Worm (Caenorhabditis elegans): ENCODE results near the gene cyp-33C11.

Gene cyp-33C11

ce11 chrV:731330-731729, 18.5 kb upstream of the cyp-33C11 start (continued):
- TF ChIP-seq madf-9 (GFP tag; conservative IDR thresholded peaks at IDR 0.05): peak; percentile 34; the same call in 1 of the 2 replicates
- peak; percentile 98 for TF ChIP-seq dmd-6 (GFP tag; IDR thresholded peaks at IDR 0.05)
- TF ChIP-seq Y75B8A.6 (GFP tag; IDR thresholded peaks at IDR 0.05): peak; percentile 84; the same call in 1 of the 2 replicates
- TF ChIP-seq ceh-20 (GFP tag; IDR thresholded peaks at IDR 0.05): peak; percentile 90
- peak; percentile 91 for TF ChIP-seq set-16 (GFP tag; IDR thresholded peaks at IDR 0.05)
- TF ChIP-seq ztf-7 (tag; optimal IDR thresholded peaks at IDR 0.05): no peak
- TF ChIP-seq nhr-77 (tag; optimal IDR thresholded peaks at IDR 0.05): peak; percentile 83
- peak; percentile 80 for TF ChIP-seq lin-1 (GFP tag; IDR thresholded peaks at IDR 0.05)
- peak; percentile 97 for TF ChIP-seq dve-1 (tag; optimal IDR thresholded peaks at IDR 0.05; ENCODE audit: insufficient read depth)
- peak; percentile 62 for TF ChIP-seq T20F7.1 (GFP tag; optimal IDR thresholded peaks at IDR 0.05)
- TF ChIP-seq nhr-42 (GFP tag; IDR thresholded peaks at IDR 0.05): peak; percentile 68
- TF ChIP-seq mdt-29 (GFP tag; IDR thresholded peaks at IDR 0.05): peak; percentile 98
- TF ChIP-seq ceh-44 (GFP tag; IDR thresholded peaks at IDR 0.05): no peak
- peak; percentile 98 for TF ChIP-seq hlh-30 (tag; optimal IDR thresholded peaks at IDR 0.05; ENCODE audit: insufficient read depth)
- TF ChIP-seq jun-1 (tag; optimal IDR thresholded peaks at IDR 0.05): peak; percentile 64
- peak; percentile 13 for TF ChIP-seq sdz-12 (GFP tag; optimal IDR thresholded peaks at IDR 0.05)
- TF ChIP-seq zag-1 (tag; optimal IDR thresholded peaks at IDR 0.05): no peak
- peak; percentile 37 for TF ChIP-seq zip-2 (tag; optimal IDR thresholded peaks at IDR 0.05)
- peak; percentile 96 for TF ChIP-seq nhr-11 (tag; optimal IDR thresholded peaks at IDR 0.05)
- no peak for TF ChIP-seq F44E2.7 (GFP tag; IDR thresholded peaks at IDR 0.05)
- no peak for TF ChIP-seq cey-2 (tag; optimal IDR thresholded peaks at IDR 0.05; ENCODE audit: borderline replicate concordance, insufficient read depth)
- peak; percentile 88 for TF ChIP-seq zfp-3 (GFP tag; conservative IDR thresholded peaks at IDR 0.05)

- TF ChIP-seq hif-1 (tag; optimal IDR thresholded peaks at IDR 0.05): peak in 1 of 2 experiments; percentile 47
- TF ChIP-seq lin-1 (GFP tag; IDR thresholded peaks at IDR 0.05): 0 out of 2 replicates have a peak, but pooled peaks have one; percentile 31
- peak; percentile 47 for TF ChIP-seq aha-1 (tag)
- TF ChIP-seq nhr-42 (GFP tag; IDR thresholded peaks at IDR 0.05): 0 out of 2 replicates have a peak, but pooled peaks have one; percentile 4
- peak; percentile 78 for TF ChIP-seq T26A8.4 (GFP tag; IDR thresholded peaks at IDR 0.05)
- peak; percentile 93 for TF ChIP-seq php-3 (GFP tag; IDR thresholded peaks at IDR 0.05)
- no peak for TF ChIP-seq nhr-76 (tag; optimal IDR thresholded peaks at IDR 0.05)
- TF ChIP-seq unc-130 (GFP tag; optimal IDR thresholded peaks at IDR 0.05): no peak
- TF ChIP-seq mxl-2 (GFP tag; conservative IDR thresholded peaks at IDR 0.05): no peak
- peak; percentile 78 for TF ChIP-seq mep-1 (tag; optimal IDR thresholded peaks at IDR 0.05)
- no peak for TF ChIP-seq egl-27 (tag; optimal IDR thresholded peaks at IDR 0.05)
- no peak for TF ChIP-seq daf-12 (tag; optimal IDR thresholded peaks at IDR 0.05)
- TF ChIP-seq tag-97 (GFP tag; IDR thresholded peaks at IDR 0.05): no peak
- no peak for TF ChIP-seq nhr-237 (tag; optimal IDR thresholded peaks at IDR 0.05)
- TF ChIP-seq rbr-2 (tag; optimal IDR thresholded peaks at IDR 0.05): peak; percentile 13
- peak; percentile 61 for TF ChIP-seq nhr-10 (tag; optimal IDR thresholded peaks at IDR 0.05)
- peak; percentile 89 for TF ChIP-seq hlh-30 (tag; optimal IDR thresholded peaks at IDR 0.05; ENCODE audit: insufficient read depth)
- TF ChIP-seq duxl-1 (tag; optimal IDR thresholded peaks at IDR 0.05; ENCODE audit: poor library complexity): peak; percentile 80
- peak; percentile 34; the same call in 1 of the 2 replicates for TF ChIP-seq lin-38 (GFP tag; IDR thresholded peaks at IDR 0.05)
- TF ChIP-seq aly-2 (tag; optimal IDR thresholded peaks at IDR 0.05): no peak
- peak; percentile 4 for TF ChIP-seq lin-13 (GFP tag; optimal IDR thresholded peaks at IDR 0.05)
- peak; percentile 66 for TF ChIP-seq dmd-6 (GFP tag; IDR thresholded peaks at IDR 0.05)
- TF ChIP-seq nhr-41 (GFP tag; IDR thresholded peaks at IDR 0.05): no peak
- no peak for TF ChIP-seq madf-9 (GFP tag; conservative IDR thresholded peaks at IDR 0.05)
- 0 out of 2 replicates have a peak, but pooled peaks have one; percentile 29 for TF ChIP-seq lim-7 (GFP tag; IDR thresholded peaks at IDR 0.05)
- no peak for TF ChIP-seq ztf-7 (tag; optimal IDR thresholded peaks at IDR 0.05)
- TF ChIP-seq hmg-1.1 (GFP tag; IDR thresholded peaks at IDR 0.05): no peak
- peak; percentile 38 for TF ChIP-seq cey-2 (tag; optimal IDR thresholded peaks at IDR 0.05; ENCODE audit: borderline replicate concordance, insufficient read depth)
- TF ChIP-seq sdz-12 (GFP tag; optimal IDR thresholded peaks at IDR 0.05): no peak
- TF ChIP-seq saeg-2 (GFP tag; IDR thresholded peaks at IDR 0.05): no peak
- TF ChIP-seq gei-8 (GFP tag; optimal IDR thresholded peaks at IDR 0.05): peak; percentile 2
- no peak for TF ChIP-seq daf-8 (GFP tag; IDR thresholded peaks at IDR 0.05)
- no peak for TF ChIP-seq lin-29 (GFP tag; IDR thresholded peaks at IDR 0.05)
- no peak for TF ChIP-seq vab-7 (GFP tag; IDR thresholded peaks at IDR 0.05)
Measured at ce11 chrV:730216-730615, 17.4 kb upstream of the cyp-33C11 start.
